Worm (Caenorhabditis elegans) whole organism, young adult: ENCODE measurements around the gene F31B12.3.
A peak's percentile ranks its signal among the peaks of the same experiment; 100 is the strongest.

ENCODE experiments used
- B0019.2 ChIP-seq: fragments of 200-800 bp; sonication (Bioruptor generic); conservative IDR thresholded peaks from 2 replicates; pipeline ENCODE4 v1.3.6; 2022; ENCODE audit warnings: missing genetic modification reagents, missing genetic modification characterization, missing compliant biosample characterization
- C06A6.2 ChIP-seq: fragments of 200-800 bp; sonication (Bioruptor generic); conservative IDR thresholded peaks from 2 replicates; pipeline ENCODE4 v1.3.6; 2022; ENCODE audit warnings: missing genetic modification characterization, missing compliant biosample characterization
- F55B11.4 ChIP-seq: sonication (generic microtip); optimal IDR thresholded peaks from 2 replicates; lab custom pipeline; 2016; ENCODE audit warnings: missing compliant biosample characterization, missing genetic modification characterization, borderline replicate concordance; ENCODE audit not compliant: insufficient read depth
- aptf-3 ChIP-seq: fragments of 200-800 bp; sonication (Bioruptor generic); IDR thresholded peaks from 2 replicates; pipeline ENCODE4 v1.3.6; 2022; ENCODE audit warnings: missing genetic modification characterization, missing compliant biosample characterization
- ets-4 ChIP-seq: fragments of 200-800 bp; sonication (Bioruptor generic); optimal IDR thresholded peaks from 2 replicates; lab custom pipeline; 2018; ENCODE audit warnings: mild to moderate bottlenecking, missing genetic modification characterization, missing compliant biosample characterization
- him-1 ChIP-seq: sonication (generic microtip); optimal IDR thresholded peaks from 2 replicates; lab custom pipeline; 2016; ENCODE audit warnings: missing genotype, missing genetic modification reagents, missing genetic modification characterization, missing compliant biosample characterization
- nfya-1 ChIP-seq: sonication (generic microtip); optimal IDR thresholded peaks from 2 replicates; lab custom pipeline; 2017; ENCODE audit warnings: antibody characterized with exemption, missing compliant biosample characterization, missing genetic modification characterization, borderline replicate concordance; ENCODE audit not compliant: insufficient read depth
- nhr-80 ChIP-seq: sonication (generic microtip); optimal IDR thresholded peaks from 2 replicates; lab custom pipeline; 2016; ENCODE audit warnings: missing genetic modification characterization, missing compliant biosample characterization
- pbrm-1 ChIP-seq: fragments of 200-800 bp; sonication (Bioruptor generic); IDR thresholded peaks from 2 replicates; pipeline ENCODE4 v1.3.6; 2022; ENCODE audit warnings: missing genetic modification reagents, missing genetic modification characterization, missing compliant biosample characterization
- snpc-4 ChIP-seq, 5 experiments: fragments of 150-350 bp in 1 of 5; sonication (generic microtip) in 4 of 5; optimal IDR thresholded peaks; 2 replicates each; lab custom pipeline; 2014 to 2018; ENCODE audit warnings: missing genetic modification characterization in 5 of 5, missing biosample characterization in 3 of 5, antibody characterized with exemption in 2 of 5, mild to moderate bottlenecking in 2 of 5, missing compliant biosample characterization in 2 of 5, missing genotype in 2 of 5, moderate library complexity in 2 of 5, missing genetic modification reagents in 1 of 5
- ztf-25 ChIP-seq: fragments of 200-800 bp; sonication (Bioruptor generic); IDR thresholded peaks from 2 replicates; pipeline ENCODE4 v1.3.6; 2022; ENCODE audit warnings: missing genetic modification reagents, missing genetic modification characterization, missing compliant biosample characterization

DNA sequence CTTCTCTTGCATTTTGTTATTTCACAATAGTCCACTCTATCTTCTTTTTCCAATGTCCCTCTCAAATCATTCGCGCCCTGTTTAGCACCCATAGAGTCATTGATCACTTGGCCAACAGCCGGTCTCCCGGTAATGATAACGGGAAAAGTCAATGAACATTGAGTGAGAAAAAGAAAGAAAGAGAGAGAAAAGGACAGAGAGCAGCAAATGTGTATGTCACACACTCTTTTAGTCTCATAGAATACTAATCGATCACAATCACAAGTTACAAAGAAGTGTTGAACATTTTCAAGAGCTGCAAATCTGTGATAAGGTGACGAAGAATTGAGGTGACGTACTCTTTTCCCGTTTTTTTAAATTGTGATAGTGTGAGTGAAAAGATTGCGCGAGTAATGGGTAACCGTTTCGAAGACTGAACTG is 48.2 kb downstream of the F31B12.3 start:
- TF ChIP-seq C06A6.2 (0 out of 2 replicates have a peak, but pooled peaks have one; percentile 21), nfya-1 (no peak), him-1 (no peak), aptf-3 (no peak), nhr-80 (tag; lab: Kevin White, UChicago) (peak; percentile 88), ztf-25 (GFP tag; lab: Robert Waterston, UW) (no peak), F55B11.4 (tag; lab: Kevin White, UChicago) (no peak), snpc-4 (GFP tag; optimal IDR thresholded peaks at IDR 0.05; lab: Kevin White, UChicago) (no peak), snpc-4 (tag; optimal IDR thresholded peaks at IDR 0.05; lab: Kevin White, UChicago) (peak in 1 of 4 experiments; percentile 3), B0019.2 (no peak), pbrm-1 (no peak), ets-4 (GFP tag; lab: Kevin White, UChicago) (peak; percentile 88)
